Fruit fly (Drosophila melanogaster): ENCODE results near the gene Acbp1.

The Acbp1 gene

dm6 chr2L:8164219-8164618, 2.0 kb upstream of the Acbp1 start:
- TF ChIP-seq fd3F (GFP tag; optimal IDR thresholded peaks at IDR 0.05) = peak; percentile 66
- peak; percentile 71 for TF ChIP-seq CG4820 (GFP tag; optimal IDR thresholded peaks at IDR 0.05)
- TF ChIP-seq D19B (GFP tag; optimal IDR thresholded peaks at IDR 0.05) = no peak
- no peak for TF ChIP-seq Bgb (GFP tag; IDR thresholded peaks at IDR 0.05; ENCODE audit: partially characterized antibody)
- TF ChIP-seq Nf-YC (tag; optimal IDR thresholded peaks at IDR 0.05) = peak; percentile 23
- peak; percentile 55 for TF ChIP-seq jing (GFP tag; optimal IDR thresholded peaks at IDR 0.05)
- peak; percentile 74 for TF ChIP-seq CG11723 (GFP tag; optimal IDR thresholded peaks at IDR 0.05)
- peak; percentile 39 for TF ChIP-seq dm (GFP tag; optimal IDR thresholded peaks at IDR 0.05)
- TF ChIP-seq gce (GFP tag; IDR thresholded peaks at IDR 0.05) = peak; percentile 76; the same call in 2 of the 3 replicates
- no peak for TF ChIP-seq ttk (GFP tag; IDR thresholded peaks at IDR 0.05)
- TF ChIP-seq Fer1 (GFP tag; optimal IDR thresholded peaks at IDR 0.05) = peak; percentile 55
- no peak for TF ChIP-seq Gsc (GFP tag; IDR thresholded peaks at IDR 0.05)
- peak; percentile 28 for TF ChIP-seq CG9609 (GFP tag; optimal IDR thresholded peaks at IDR 0.05)
- peak; percentile 99 for TF ChIP-seq sens (GFP tag)
- TF ChIP-seq Deaf1 (tag; optimal IDR thresholded peaks at IDR 0.05) = no peak
- TF ChIP-seq yki (optimal IDR thresholded peaks at IDR 0.05) = no peak
- peak; percentile 90 for TF ChIP-seq CG1529 (GFP tag; optimal IDR thresholded peaks at IDR 0.05)
- no peak for TF ChIP-seq Scr (GFP tag; IDR thresholded peaks at IDR 0.05; ENCODE audit: partially characterized antibody)
- peak; percentile 20 for TF ChIP-seq jumu (GFP tag; optimal IDR thresholded peaks at IDR 0.05)
- peak; percentile 74 for TF ChIP-seq CG8924 (tag; optimal IDR thresholded peaks at IDR 0.05)
- peak; percentile 81 for TF ChIP-seq unpg (GFP tag; optimal IDR thresholded peaks at IDR 0.05)
- peak; percentile 97 for TF ChIP-seq Asciz (GFP tag; optimal IDR thresholded peaks at IDR 0.05)
- peak; percentile 70 for TF ChIP-seq CG30431 (GFP tag; optimal IDR thresholded peaks at IDR 0.05)
- TF ChIP-seq az2 (GFP tag; optimal IDR thresholded peaks at IDR 0.05) = peak; percentile 52
- peak; percentile 53 for TF ChIP-seq slp2 (GFP tag; optimal IDR thresholded peaks at IDR 0.05)
- TF ChIP-seq Doc2 (GFP tag; IDR thresholded peaks at IDR 0.05) = no peak
- no peak for TF ChIP-seq dati (GFP tag; IDR thresholded peaks at IDR 0.05)
- peak; percentile 81 for TF ChIP-seq CG10462 (GFP tag; optimal IDR thresholded peaks at IDR 0.05)
- peak; percentile 62 for TF ChIP-seq Mad (GFP tag; optimal IDR thresholded peaks at IDR 0.05)
- TF ChIP-seq ems (GFP tag; optimal IDR thresholded peaks at IDR 0.05) = peak; percentile 41
- no peak for TF ChIP-seq CG9932 (GFP tag; IDR thresholded peaks at IDR 0.05)
- TF ChIP-seq CG12219 (GFP tag; optimal IDR thresholded peaks at IDR 0.05) = peak; percentile 78
- TF ChIP-seq CG15269 (tag; optimal IDR thresholded peaks at IDR 0.05) = peak; percentile 65
- TF ChIP-seq tx (GFP tag; optimal IDR thresholded peaks at IDR 0.05) = no peak
- TF ChIP-seq CG10654 (GFP tag; optimal IDR thresholded peaks at IDR 0.05) = peak; percentile 57
- peak; percentile 93 for TF ChIP-seq ci (GFP tag; IDR thresholded peaks at IDR 0.05)
- peak; percentile 86 for TF ChIP-seq CG12104 (GFP tag; optimal IDR thresholded peaks at IDR 0.05)
- peak; percentile 73 for TF ChIP-seq sim (GFP tag; IDR thresholded peaks at IDR 0.05)
- TF ChIP-seq CG9727 (GFP tag; optimal IDR thresholded peaks at IDR 0.05) = peak; percentile 91
- TF ChIP-seq ro (GFP tag; IDR thresholded peaks at IDR 0.05) = no peak
- peak; percentile 80 for TF ChIP-seq CG1792 (GFP tag; optimal IDR thresholded peaks at IDR 0.05)
- TF ChIP-seq sisA (GFP tag; IDR thresholded peaks at IDR 0.05) = no peak
- peak; percentile 84 for TF ChIP-seq sqz (GFP tag; optimal IDR thresholded peaks at IDR 0.05)
- peak in 1 of 2 experiments; percentile 47 for TF ChIP-seq insv (GFP tag; optimal IDR thresholded peaks at IDR 0.05)
- TF ChIP-seq CG10321 (GFP tag; IDR thresholded peaks at IDR 0.05) = no peak
- peak; percentile 63; the same call in 1 of the 2 replicates for TF ChIP-seq CG14014 (GFP tag; IDR thresholded peaks at IDR 0.05)
- no peak for TF ChIP-seq unc-4 (GFP tag; IDR thresholded peaks at IDR 0.05; ENCODE audit: partially characterized antibody)
- TF ChIP-seq zf30C (GFP tag; optimal IDR thresholded peaks at IDR 0.05) = no peak
- TF ChIP-seq gt (GFP tag; IDR thresholded peaks at IDR 0.05) = 0 out of 2 replicates have a peak, but pooled peaks have one; percentile 11
- TF ChIP-seq Hr78 (GFP tag; optimal IDR thresholded peaks at IDR 0.05) = no peak
- peak; percentile 84 for TF ChIP-seq Lhr (GFP tag; optimal IDR thresholded peaks at IDR 0.05)
- no peak for TF ChIP-seq Drgx (GFP tag; IDR thresholded peaks at IDR 0.05)

All from whole organism, embryonic.